Fruit fly (Drosophila melanogaster): ENCODE measurements around the gene CG14042.
A peak's percentile ranks its signal among the peaks of the same experiment; 100 is the strongest.

The CG14042 gene

dm6 chr2L:5059645-5060254, 22.2 kb downstream of the CG14042 start, which contains the start of gene Rpn11 (continued):
- TF ChIP-seq slou (GFP tag; optimal IDR thresholded peaks at IDR 0.05) (peak; percentile 49), ab (GFP tag; optimal IDR thresholded peaks at IDR 0.05) (no peak), CG12104 (GFP tag; optimal IDR thresholded peaks at IDR 0.05) (peak; percentile 51), cato (GFP tag; optimal IDR thresholded peaks at IDR 0.05; ENCODE audit: borderline replicate concordance) (peak; percentile 46), CG17829 (tag; optimal IDR thresholded peaks at IDR 0.05) (peak; percentile 72), sc (optimal IDR thresholded peaks at IDR 0.05) (no peak), sc (GFP tag; optimal IDR thresholded peaks at IDR 0.05) (peak; percentile 24), Scr (GFP tag; IDR thresholded peaks at IDR 0.05; ENCODE audit: partially characterized antibody) (peak; percentile 66), HLH4C (GFP tag; IDR thresholded peaks at IDR 0.05; ENCODE audit: partially characterized antibody) (peak; percentile 44), kay (GFP tag; optimal IDR thresholded peaks at IDR 0.05) (peak; percentile 50)

dm6 chr2L:5060515-5060914, 23.0 kb downstream of the CG14042 start, which contains the start of gene qtc:
Gene qtc (plus strand): TSS chr2L:5060815.
- TF ChIP-seq CG6791 (GFP tag; IDR thresholded peaks at IDR 0.05; ENCODE audit: partially characterized antibody) (peak; percentile 27; the same call in 1 of the 3 replicates), pan (optimal IDR thresholded peaks at IDR 0.05) (no peak), pan (GFP tag; optimal IDR thresholded peaks at IDR 0.05 in 1 of 2, IDR thresholded peaks at IDR 0.05 in 1 of 2) (no peak), MTF-1 (GFP tag; optimal IDR thresholded peaks at IDR 0.05; ENCODE audit: borderline replicate concordance) (no peak), Hmr (GFP tag; optimal IDR thresholded peaks at IDR 0.05) (no peak)

dm6 chr2L:5060952-5061478, 23.5 kb downstream of the CG14042 start:
- peak; percentile 74 for TF ChIP-seq CG6765 (GFP tag; optimal IDR thresholded peaks at IDR 0.05)
- TF ChIP-seq stc (GFP tag; IDR thresholded peaks at IDR 0.05): peak; percentile 65
- peak; percentile 26 for TF ChIP-seq Fer2 (tag; optimal IDR thresholded peaks at IDR 0.05)
- TF ChIP-seq slbo (GFP tag; IDR thresholded peaks at IDR 0.05): peak; percentile 78
- peak; percentile 51 for TF ChIP-seq eyg (GFP tag; optimal IDR thresholded peaks at IDR 0.05)
- TF ChIP-seq CG13894 (tag; optimal IDR thresholded peaks at IDR 0.05): peak; percentile 59
- TF ChIP-seq pros (GFP tag; optimal IDR thresholded peaks at IDR 0.05): no peak
- no peak for TF ChIP-seq Lim3 (GFP tag; IDR thresholded peaks at IDR 0.05)
- TF ChIP-seq gfzf (GFP tag; optimal IDR thresholded peaks at IDR 0.05): no peak
- TF ChIP-seq CG31224 (GFP tag; IDR thresholded peaks at IDR 0.05): peak; percentile 14; the same call in 1 of the 2 replicates
- peak; percentile 49; the same call in 1 of the 2 replicates for TF ChIP-seq danr (GFP tag; IDR thresholded peaks at IDR 0.05)
- no peak for TF ChIP-seq chn (GFP tag; optimal IDR thresholded peaks at IDR 0.05)
- TF ChIP-seq ham (GFP tag; IDR thresholded peaks at IDR 0.05): no peak
- peak; percentile 27 for TF ChIP-seq Sry-δ (GFP tag; optimal IDR thresholded peaks at IDR 0.05)
- TF ChIP-seq CG7556 (GFP tag; optimal IDR thresholded peaks at IDR 0.05): peak; percentile 75
- no peak for TF ChIP-seq dm (GFP tag; optimal IDR thresholded peaks at IDR 0.05)
- TF ChIP-seq CG9876 (GFP tag; optimal IDR thresholded peaks at IDR 0.05): no peak
- TF ChIP-seq Med (GFP tag): peak; percentile 93
- no peak for TF ChIP-seq Spps (tag; optimal IDR thresholded peaks at IDR 0.05)
- peak; percentile 22 for TF ChIP-seq pb (GFP tag; optimal IDR thresholded peaks at IDR 0.05)
- TF ChIP-seq CG30403 (GFP tag; optimal IDR thresholded peaks at IDR 0.05): peak; percentile 58
- TF ChIP-seq CG12219 (GFP tag; optimal IDR thresholded peaks at IDR 0.05): peak; percentile 52
- TF ChIP-seq CG10366 (GFP tag; IDR thresholded peaks at IDR 0.05): peak; percentile 51
- no peak for TF ChIP-seq fd64A (GFP tag; optimal IDR thresholded peaks at IDR 0.05)
- peak; percentile 55; the same call in 1 of the 3 replicates for TF ChIP-seq C15 (GFP tag; IDR thresholded peaks at IDR 0.05)
- peak; percentile 32 for TF ChIP-seq ftz-f1 (GFP tag; optimal IDR thresholded peaks at IDR 0.05)
- TF ChIP-seq Taf1 (GFP tag; IDR thresholded peaks at IDR 0.05): peak; percentile 72
- peak; percentile 59 for TF ChIP-seq zfh2 (GFP tag; optimal IDR thresholded peaks at IDR 0.05)
- TF ChIP-seq ind (GFP tag; optimal IDR thresholded peaks at IDR 0.05): peak; percentile 8
- peak; percentile 31 for TF ChIP-seq Vsx1 (GFP tag; optimal IDR thresholded peaks at IDR 0.05)
- TF ChIP-seq Sox100B (GFP tag; optimal IDR thresholded peaks at IDR 0.05): peak; percentile 63
- peak; percentile 56 for TF ChIP-seq tup (GFP tag; optimal IDR thresholded peaks at IDR 0.05)
